Worm (Caenorhabditis elegans) whole organism, L4/young adult: ENCODE results near the gene odr-1.

ENCODE experiments used
- W03F9.2 ChIP-seq: fragments of 150-350 bp; optimal IDR thresholded peaks from 2 replicates; lab custom pipeline; 2014; ENCODE audit warnings: missing biosample characterization, missing genetic modification characterization
- dao-5 ChIP-seq: sonication (generic microtip); optimal IDR thresholded peaks from 2 replicates; lab custom pipeline; 2016; ENCODE audit warnings: missing genotype, missing genetic modification characterization, moderate library complexity, missing compliant biosample characterization
- him-1 ChIP-seq: sonication (generic microtip); optimal IDR thresholded peaks from 2 replicates; lab custom pipeline; 2016; ENCODE audit warnings: missing genotype, missing genetic modification reagents, missing genetic modification characterization, missing compliant biosample characterization

The odr-1 gene

ce11 chrX:13550890-13551289 lies at the start of gene odr-1:
Gene odr-1, minus strand, starts transcription at chrX:13550990.
- no peak for TF ChIP-seq him-1
- no peak for TF ChIP-seq dao-5 (tag; lab: Kevin White, UChicago)
- TF ChIP-seq W03F9.2 (tag; lab: Kevin White, UChicago), result no peak

ce11 chrX:13600136-13600535 lies 49.3 kb upstream of the odr-1 start, which contains the start of gene F54B11.7:
Gene F54B11.7, plus strand, starts transcription at chrX:13600436.
- no peak for TF ChIP-seq him-1
- no peak for TF ChIP-seq W03F9.2 (tag; lab: Kevin White, UChicago)
- no peak for TF ChIP-seq dao-5 (tag; lab: Kevin White, UChicago)

ce11 chrX:13598021-13598499 lies 47.3 kb upstream of the odr-1 start, which contains the start of gene bra-1:
Gene bra-1, plus strand, starts transcription at chrX:13598449.
- TF ChIP-seq him-1, result no peak
- TF ChIP-seq dao-5 (tag; lab: Kevin White, UChicago), result no peak
- TF ChIP-seq W03F9.2 (tag; lab: Kevin White, UChicago), result no peak

- TF ChIP-seq dao-5 (tag; lab: Kevin White, UChicago), result no peak
- TF ChIP-seq him-1, result no peak
- TF ChIP-seq W03F9.2 (tag; lab: Kevin White, UChicago), result no peak
Observed at ce11 chrX:13596003-13596767, 45.4 kb upstream of the odr-1 start, which contains the start of gene F54B11.5. Gene F54B11.5, minus strand, starts transcription at chrX:13596068.

- no peak for TF ChIP-seq him-1
- no peak for TF ChIP-seq dao-5 (tag; lab: Kevin White, UChicago)
- TF ChIP-seq W03F9.2 (tag; lab: Kevin White, UChicago), result no peak
Observed at ce11 chrX:13592367-13592766, 41.6 kb upstream of the odr-1 start, which contains the start of gene F54B11.4. Gene F54B11.4, plus strand, starts transcription at chrX:13592667.

- TF ChIP-seq dao-5 (tag; lab: Kevin White, UChicago) (no peak), him-1 (no peak), W03F9.2 (tag; lab: Kevin White, UChicago) (no peak)
Observed at ce11 chrX:13591953-13592352, 41.2 kb upstream of the odr-1 start.

- no peak for TF ChIP-seq him-1
- no peak for TF ChIP-seq W03F9.2 (tag; lab: Kevin White, UChicago)
- no peak for TF ChIP-seq dao-5 (tag; lab: Kevin White, UChicago)
Observed at ce11 chrX:13591175-13591574, 40.4 kb upstream of the odr-1 start, which contains the start of gene col-44. Gene col-44, plus strand, starts transcription at chrX:13591475.

ce11 chrX:13590688-13591087 lies 39.9 kb upstream of the odr-1 start:
- no peak for TF ChIP-seq W03F9.2 (tag; lab: Kevin White, UChicago)
- no peak for TF ChIP-seq dao-5 (tag; lab: Kevin White, UChicago)
- TF ChIP-seq him-1, result no peak

- no peak for TF ChIP-seq him-1
Observed at ce11 chrX:13589735-13590134, 38.9 kb upstream of the odr-1 start, which contains the start of gene col-9. Gene col-9, plus strand, starts transcription at chrX:13590035.

ce11 chrX:13584725-13585371 lies 34.1 kb upstream of the odr-1 start, which contains the start of gene unc-84:
Gene unc-84, plus strand, starts transcription at chrX:13584775.
- TF ChIP-seq him-1 (no peak), dao-5 (tag; lab: Kevin White, UChicago) (no peak), W03F9.2 (tag; lab: Kevin White, UChicago) (no peak)

- TF ChIP-seq him-1 (no peak), dao-5 (tag; lab: Kevin White, UChicago) (no peak), W03F9.2 (tag; lab: Kevin White, UChicago) (no peak)
Observed at ce11 chrX:13583895-13584344, 33.1 kb upstream of the odr-1 start.

ce11 chrX:13581820-13582219 lies 31.0 kb upstream of the odr-1 start, which contains the start of gene F54B11.10:
Gene F54B11.10, plus strand, starts transcription at chrX:13582120.
- TF ChIP-seq him-1 (no peak), W03F9.2 (tag; lab: Kevin White, UChicago) (no peak), dao-5 (tag; lab: Kevin White, UChicago) (no peak)

ce11 chrX:13578483-13578882 lies 27.7 kb upstream of the odr-1 start, which contains the start of gene F54B11.11:
Gene F54B11.11, plus strand, starts transcription at chrX:13578783.
- TF ChIP-seq dao-5 (tag; lab: Kevin White, UChicago), result no peak
- TF ChIP-seq W03F9.2 (tag; lab: Kevin White, UChicago), result no peak
- no peak for TF ChIP-seq him-1

ce11 chrX:13574029-13574428 lies 23.2 kb upstream of the odr-1 start:
- TF ChIP-seq W03F9.2 (tag; lab: Kevin White, UChicago), result no peak
